Worm (Caenorhabditis elegans): ENCODE data around the gene mib-1.

mib-1 gene

ce11 chrIII:11324093-11324492, 33.6 kb upstream of the mib-1 start:
- no peak for TF ChIP-seq nhr-12 (tag; optimal IDR thresholded peaks at IDR 0.05)
- TF ChIP-seq nhr-2 (tag; optimal IDR thresholded peaks at IDR 0.05) = no peak
- TF ChIP-seq sptf-1 (tag; optimal IDR thresholded peaks at IDR 0.05) = no peak
- no peak for TF ChIP-seq tbx-8 (GFP tag; optimal IDR thresholded peaks at IDR 0.05)
- no peak for TF ChIP-seq lsy-2 (tag; optimal IDR thresholded peaks at IDR 0.05)
- no peak for TF ChIP-seq ceh-83 (GFP tag; optimal IDR thresholded peaks at IDR 0.05)
- no peak for TF ChIP-seq ceh-39 (tag; optimal IDR thresholded peaks at IDR 0.05)
- no peak for TF ChIP-seq mls-2 (tag; optimal IDR thresholded peaks at IDR 0.05)
- TF ChIP-seq cnd-1 (tag; optimal IDR thresholded peaks at IDR 0.05) = no peak
- TF ChIP-seq elt-3 (tag; optimal IDR thresholded peaks at IDR 0.05) = no peak
- no peak for TF ChIP-seq sem-2 (GFP tag; optimal IDR thresholded peaks at IDR 0.05)
- no peak for TF ChIP-seq unc-120 (tag; optimal IDR thresholded peaks at IDR 0.05; ENCODE audit: poor library complexity, severe bottlenecking)

- TF ChIP-seq ceh-39 (tag; optimal IDR thresholded peaks at IDR 0.05) (no peak), lin-13 (tag; optimal IDR thresholded peaks at IDR 0.05) (no peak), tbx-8 (GFP tag; optimal IDR thresholded peaks at IDR 0.05) (no peak), elt-1 (tag; optimal IDR thresholded peaks at IDR 0.05; ENCODE audit: borderline replicate concordance, insufficient read depth) (no peak), snpc-4 (tag; optimal IDR thresholded peaks at IDR 0.05) (no peak), elt-3 (tag; optimal IDR thresholded peaks at IDR 0.05) (no peak), cnd-1 (tag; optimal IDR thresholded peaks at IDR 0.05) (no peak), hlh-1 (tag; optimal IDR thresholded peaks at IDR 0.05) (no peak), ces-1 (GFP tag; optimal IDR thresholded peaks at IDR 0.05) (no peak), ceh-43 (GFP tag; optimal IDR thresholded peaks at IDR 0.05) (no peak), ceh-83 (GFP tag; optimal IDR thresholded peaks at IDR 0.05) (no peak), unc-39 (tag; optimal IDR thresholded peaks at IDR 0.05) (no peak), flh-1 (GFP tag; optimal IDR thresholded peaks at IDR 0.05) (no peak), drap-1 (GFP tag; optimal IDR thresholded peaks at IDR 0.05) (no peak), nhr-76 (tag; optimal IDR thresholded peaks at IDR 0.05) (no peak)
Measured at ce11 chrIII:11318131-11318530, 27.7 kb upstream of the mib-1 start, which contains the start of gene teg-1. TSS of gene teg-1 (minus strand) at chrIII:11318231.

ce11 chrIII:11317164-11317620, 26.7 kb upstream of the mib-1 start, which contains the start of gene mcm-10:
TSS of gene mcm-10 (plus strand) at chrIII:11317570.
- TF ChIP-seq ceh-83 (GFP tag; optimal IDR thresholded peaks at IDR 0.05) (no peak), unc-120 (tag; optimal IDR thresholded peaks at IDR 0.05; ENCODE audit: poor library complexity, severe bottlenecking) (no peak), elt-3 (tag; optimal IDR thresholded peaks at IDR 0.05) (no peak), mab-5 (tag; optimal IDR thresholded peaks at IDR 0.05) (no peak), ces-1 (GFP tag; optimal IDR thresholded peaks at IDR 0.05) (peak; percentile 92), hlh-1 (tag; optimal IDR thresholded peaks at IDR 0.05) (no peak), M03D4.4 (tag; optimal IDR thresholded peaks at IDR 0.05) (no peak), unc-62 (GFP tag; optimal IDR thresholded peaks at IDR 0.05) (no peak), snpc-4 (tag; optimal IDR thresholded peaks at IDR 0.05) (no peak), ceh-39 (tag; optimal IDR thresholded peaks at IDR 0.05) (peak; percentile 57), ham-2 (GFP tag; optimal IDR thresholded peaks at IDR 0.05) (peak; percentile 47), lin-32 (GFP tag; optimal IDR thresholded peaks at IDR 0.05) (peak; percentile 51), nhr-76 (tag; optimal IDR thresholded peaks at IDR 0.05) (no peak), zip-8 (tag; optimal IDR thresholded peaks at IDR 0.05) (no peak), nhr-28 (tag; optimal IDR thresholded peaks at IDR 0.05) (no peak), bed-3 (GFP tag; optimal IDR thresholded peaks at IDR 0.05) (peak; percentile 35), sem-2 (GFP tag; optimal IDR thresholded peaks at IDR 0.05) (peak; percentile 17), mep-1 (tag; optimal IDR thresholded peaks at IDR 0.05) (peak; percentile 16), mls-2 (tag; optimal IDR thresholded peaks at IDR 0.05) (peak; percentile 77), cnd-1 (tag; optimal IDR thresholded peaks at IDR 0.05) (peak; percentile 33), ztf-11 (tag; optimal IDR thresholded peaks at IDR 0.05) (no peak), sptf-1 (tag; optimal IDR thresholded peaks at IDR 0.05) (peak; percentile 72), lsy-2 (tag; optimal IDR thresholded peaks at IDR 0.05) (peak; percentile 48), elt-1 (tag; optimal IDR thresholded peaks at IDR 0.05; ENCODE audit: borderline replicate concordance, insufficient read depth) (no peak), nhr-2 (tag; optimal IDR thresholded peaks at IDR 0.05) (no peak), blmp-1 (tag; optimal IDR thresholded peaks at IDR 0.05) (no peak), nhr-237 (tag; optimal IDR thresholded peaks at IDR 0.05) (peak; percentile 84), drap-1 (GFP tag; optimal IDR thresholded peaks at IDR 0.05) (peak; percentile 59), ceh-43 (GFP tag; optimal IDR thresholded peaks at IDR 0.05) (peak; percentile 43), unc-39 (tag; optimal IDR thresholded peaks at IDR 0.05) (no peak), flh-1 (GFP tag; optimal IDR thresholded peaks at IDR 0.05) (no peak), nhr-12 (tag; optimal IDR thresholded peaks at IDR 0.05) (no peak), tbx-8 (GFP tag; optimal IDR thresholded peaks at IDR 0.05) (no peak), pha-4 (tag; optimal IDR thresholded peaks at IDR 0.05) (no peak), lin-13 (tag; optimal IDR thresholded peaks at IDR 0.05) (no peak)
